Fruit fly (Drosophila melanogaster) S2 (cell line): ENCODE results near the gene CG13603.

ENCODE experiments used
- CG8478 ChIP-seq: fragments of >200 bp; optimal IDR thresholded peaks from 2 replicates; lab custom pipeline; 2018
- CTCF ChIP-seq, 2 experiments: fragments of >200 bp; optimal IDR thresholded peaks; 2 replicates each; lab custom pipeline; 2018

DNA sequence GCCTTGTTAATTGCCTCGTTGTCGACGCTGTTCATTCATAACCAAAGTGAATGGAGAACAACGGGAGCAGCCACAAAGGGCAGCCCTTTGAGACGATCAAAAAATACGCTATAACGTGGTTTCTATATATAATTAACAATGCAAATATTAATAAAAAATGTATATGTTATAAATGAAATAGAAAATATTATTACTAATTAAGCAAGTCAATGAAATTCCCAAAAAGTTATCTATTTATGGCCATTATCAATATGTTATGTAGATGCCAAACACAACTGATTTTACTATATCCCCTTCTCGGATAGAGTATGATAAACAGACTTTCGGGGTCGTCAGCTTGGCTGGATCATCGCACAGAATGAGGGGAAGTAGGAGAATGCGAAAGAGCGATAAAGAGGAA lies 16.9 kb downstream of the CG13603 start:
- TF ChIP-seq CG8478 (lab: Kevin White, UChicago) (no peak), CTCF (optimal IDR thresholded peaks at IDR 0.05; lab: Kevin White, UChicago) (no peak)
